Fruit fly (Drosophila melanogaster) whole organism, embryonic: ENCODE data around the gene CG14965.

Experiments
- Asciz ChIP-seq: fragments of 200-800 bp; sonication (Bioruptor generic); optimal IDR thresholded peaks from 2 replicates; lab custom pipeline; 2017; ENCODE audit warnings: missing biosample characterization, mild to moderate bottlenecking, missing genetic modification characterization, missing genetic modification reagents
- Bdp1 ChIP-seq: fragments of 200-800 bp; sonication (Bioruptor generic); optimal IDR thresholded peaks from 3 replicates; lab custom pipeline; 2016; ENCODE audit warnings: missing biosample characterization, missing genetic modification characterization
- BtbVII ChIP-seq: fragments of 200-800 bp; sonication (Bioruptor generic); optimal IDR thresholded peaks from 3 replicates; lab custom pipeline; 2017; ENCODE audit warnings: missing biosample characterization, mild to moderate bottlenecking, missing genetic modification characterization
- CG10462 ChIP-seq: fragments of 200-800 bp; sonication (Bioruptor generic); optimal IDR thresholded peaks from 2 replicates; lab custom pipeline; 2016; ENCODE audit warnings: missing biosample characterization, missing genetic modification characterization
- CG14050 ChIP-seq: fragments of 200-800 bp; sonication (Bioruptor generic); IDR thresholded peaks from 3 replicates; pipeline ENCODE4 v1.3.6; 2022; ENCODE audit warnings: missing biosample characterization, missing genetic modification characterization
- CG15073 ChIP-seq: fragments of 200-800 bp; sonication (Bioruptor generic); optimal IDR thresholded peaks from 2 replicates; lab custom pipeline; 2016; ENCODE audit warnings: missing biosample characterization, missing genetic modification characterization
- CG1602 ChIP-seq: fragments of 200-800 bp; sonication (Bioruptor generic); optimal IDR thresholded peaks from 3 replicates; lab custom pipeline; 2016; ENCODE audit warnings: missing biosample characterization, missing genetic modification characterization
- CG17385 ChIP-seq: fragments of 200-800 bp; sonication (Bioruptor generic); optimal IDR thresholded peaks from 3 replicates; lab custom pipeline; 2018; ENCODE audit warnings: missing biosample characterization, mild to moderate bottlenecking, missing genetic modification characterization
- CG18011 ChIP-seq: fragments of 200-800 bp; sonication (Bioruptor generic); optimal IDR thresholded peaks from 2 replicates; lab custom pipeline; 2017; ENCODE audit warnings: missing biosample characterization, missing genetic modification characterization, mild to moderate bottlenecking, moderate library complexity, missing genotype
- CG43689 ChIP-seq: fragments of 200-800 bp; sonication (Bioruptor generic); IDR thresholded peaks from 2 replicates; pipeline ENCODE4 v1.3.6; 2022; ENCODE audit warnings: missing biosample characterization, missing genetic modification characterization
- CG4617 ChIP-seq: fragments of 200-800 bp; sonication (Bioruptor generic); optimal IDR thresholded peaks from 3 replicates; lab custom pipeline; 2016; ENCODE audit warnings: missing biosample characterization, missing genetic modification characterization, borderline replicate concordance
- CG5180 ChIP-seq: fragments of 200-800 bp; sonication (Bioruptor generic); optimal IDR thresholded peaks from 3 replicates; lab custom pipeline; 2017; ENCODE audit warnings: missing biosample characterization, missing genetic modification characterization, mild to moderate bottlenecking, moderate library complexity, missing genetic modification reagents
- CG8281 ChIP-seq: fragments of 200-800 bp; sonication (Bioruptor generic); optimal IDR thresholded peaks from 2 replicates; lab custom pipeline; 2018; ENCODE audit warnings: missing biosample characterization, mild to moderate bottlenecking, missing genetic modification characterization, moderate library complexity
- CG8478 ChIP-seq: fragments of >200 bp; optimal IDR thresholded peaks from 2 replicates; lab custom pipeline; 2018
- Fer1 ChIP-seq: fragments of 200-800 bp; sonication (Bioruptor generic); optimal IDR thresholded peaks from 2 replicates; lab custom pipeline; 2017; ENCODE audit warnings: missing biosample characterization, mild to moderate bottlenecking, missing genetic modification characterization
- Gug ChIP-seq: fragments of 200-800 bp; sonication (Bioruptor generic); IDR thresholded peaks from 4 replicates; pipeline ENCODE4 v1.3.6; 2022; ENCODE audit warnings: missing biosample characterization, missing genetic modification characterization
- H2.0 ChIP-seq: fragments of 200-800 bp; sonication (Bioruptor generic); IDR thresholded peaks from 2 replicates; pipeline ENCODE4 v1.3.6; 2022; ENCODE audit warnings: missing biosample characterization, missing genetic modification characterization
- HHEX ChIP-seq: fragments of 200-800 bp; sonication (Bioruptor generic); optimal IDR thresholded peaks from 3 replicates; lab custom pipeline; 2017; ENCODE audit warnings: missing biosample characterization, mild to moderate bottlenecking, missing genetic modification characterization, missing genetic modification reagents
- Hmr ChIP-seq: fragments of 200-800 bp; sonication (Bioruptor generic); optimal IDR thresholded peaks from 3 replicates; lab custom pipeline; 2017; ENCODE audit warnings: mild to moderate bottlenecking, missing biosample characterization, missing genetic modification reagents, missing genetic modification characterization
- NK7.1 ChIP-seq: fragments of 200-800 bp; sonication (Bioruptor generic); optimal IDR thresholded peaks from 3 replicates; lab custom pipeline; 2016; ENCODE audit warnings: missing biosample characterization, missing genetic modification characterization
- Oaz ChIP-seq: fragments of 200-800 bp; sonication (Bioruptor generic); IDR thresholded peaks from 2 replicates; pipeline ENCODE4 v1.3.6; 2022; ENCODE audit warnings: missing biosample characterization, missing genetic modification characterization
- PHDP ChIP-seq: fragments of 200-800 bp; sonication (Bioruptor generic); optimal IDR thresholded peaks from 3 replicates; lab custom pipeline; 2018; ENCODE audit warnings: missing biosample characterization, mild to moderate bottlenecking, missing genetic modification characterization, moderate library complexity
- Spps ChIP-seq: fragments of 200-800 bp; sonication (Bioruptor generic); optimal IDR thresholded peaks from 2 replicates; lab custom pipeline; 2018; ENCODE audit warnings: missing biosample characterization, mild to moderate bottlenecking, missing genetic modification characterization
- Ssrp ChIP-seq: fragments of 200-800 bp; sonication (Bioruptor generic); optimal IDR thresholded peaks from 2 replicates; lab custom pipeline; 2018; ENCODE audit warnings: missing biosample characterization, mild to moderate bottlenecking, missing genetic modification characterization, moderate library complexity
- Taf1 ChIP-seq: fragments of 200-800 bp; sonication (Bioruptor generic); IDR thresholded peaks from 2 replicates; pipeline ENCODE4 v1.3.6; 2022; ENCODE audit warnings: missing biosample characterization, missing genetic modification characterization
- Usf ChIP-seq: fragments of 200-800 bp; sonication (Bioruptor generic); optimal IDR thresholded peaks from 2 replicates; lab custom pipeline; 2017; ENCODE audit warnings: missing genotype, missing biosample characterization, missing genetic modification characterization
- Vsx1 ChIP-seq: fragments of 200-800 bp; sonication (Bioruptor generic); optimal IDR thresholded peaks from 2 replicates; lab custom pipeline; 2017; ENCODE audit warnings: missing biosample characterization, mild to moderate bottlenecking, missing genetic modification characterization, missing genetic modification reagents
- bcd ChIP-seq: fragments of 200-800 bp; sonication (Bioruptor generic); optimal IDR thresholded peaks from 2 replicates; lab custom pipeline; 2017; ENCODE audit warnings: missing biosample characterization, mild to moderate bottlenecking, missing genetic modification characterization
- cg ChIP-seq: fragments of 200-800 bp; sonication (Bioruptor generic); optimal IDR thresholded peaks from 3 replicates; lab custom pipeline; 2019; ENCODE audit warnings: missing biosample characterization, mild to moderate bottlenecking, missing genetic modification characterization, moderate library complexity
- corto ChIP-seq: fragments of 200-800 bp; sonication (Bioruptor generic); optimal IDR thresholded peaks from 2 replicates; lab custom pipeline; 2016; ENCODE audit warnings: missing biosample characterization, mild to moderate bottlenecking, missing genetic modification characterization, moderate library complexity
- cwo ChIP-seq: fragments of 200-800 bp; sonication (Bioruptor generic); optimal IDR thresholded peaks from 3 replicates; lab custom pipeline; 2017; ENCODE audit warnings: missing biosample characterization, missing genetic modification characterization, mild to moderate bottlenecking, moderate library complexity, missing genetic modification reagents
- dimm ChIP-seq: fragments of 200-800 bp; sonication (Bioruptor generic); IDR thresholded peaks from 2 replicates; pipeline ENCODE4 v1.3.6; 2022; ENCODE audit warnings: missing biosample characterization, missing genetic modification characterization
- dmrt11E ChIP-seq: fragments of 200-800 bp; sonication (Bioruptor generic); optimal IDR thresholded peaks from 3 replicates; lab custom pipeline; 2018; ENCODE audit warnings: missing biosample characterization, mild to moderate bottlenecking, missing genetic modification characterization, moderate library complexity
- exex ChIP-seq: fragments of 200-800 bp; sonication (Bioruptor generic); optimal IDR thresholded peaks from 4 replicates; lab custom pipeline; 2018; ENCODE audit warnings: missing biosample characterization, mild to moderate bottlenecking, missing genetic modification characterization, moderate library complexity
- klu ChIP-seq: fragments of 200-800 bp; sonication (Bioruptor generic); IDR thresholded peaks from 2 replicates; pipeline ENCODE4 v1.3.6; 2022; ENCODE audit warnings: missing biosample characterization, missing genetic modification characterization
- knrl ChIP-seq: fragments of 200-800 bp; sonication (Bioruptor generic); IDR thresholded peaks from 3 replicates; pipeline ENCODE4 v1.3.6; 2022; ENCODE audit warnings: missing biosample characterization, missing genetic modification characterization; ENCODE audit not compliant: partially characterized antibody
- lab ChIP-seq: fragments of 200-800 bp; sonication (Bioruptor generic); optimal IDR thresholded peaks from 3 replicates; lab custom pipeline; 2017; ENCODE audit warnings: missing biosample characterization, missing genetic modification characterization, mild to moderate bottlenecking, moderate library complexity, missing genetic modification reagents
- lola ChIP-seq, 3 experiments: fragments of >200 bp in 2 of 3; fragments of 200-800 bp in 1 of 3; sonication (Bioruptor generic) in 1 of 3; optimal IDR thresholded peaks; 2 replicates each; lab custom pipeline; 2017 to 2019; ENCODE audit warnings: missing biosample characterization in 3 of 3, missing genetic modification characterization in 3 of 3, mild to moderate bottlenecking in 1 of 3, moderate library complexity in 1 of 3
- nmo ChIP-seq: fragments of 200-800 bp; sonication (Bioruptor generic); optimal IDR thresholded peaks from 2 replicates; lab custom pipeline; 2018; ENCODE audit warnings: missing biosample characterization, mild to moderate bottlenecking, missing genetic modification characterization, moderate library complexity
- nom ChIP-seq: fragments of 200-800 bp; sonication (Bioruptor generic); optimal IDR thresholded peaks from 2 replicates; lab custom pipeline; 2017; ENCODE audit warnings: missing biosample characterization, missing genetic modification characterization, mild to moderate bottlenecking, moderate library complexity, missing genetic modification reagents
- pan ChIP-seq, 4 experiments: fragments of >200 bp in 3 of 4; fragments of 200-800 bp in 1 of 4; sonication (Bioruptor generic) in 1 of 4; optimal IDR thresholded peaks in 3 of 4; IDR thresholded peaks in 1 of 4; 2 replicates each; pipeline versions ENCODE4 v1.3.6 to Lab custom; 2017 to 2022; ENCODE audit warnings: missing biosample characterization in 2 of 4, missing genetic modification characterization in 2 of 4, mixed read lengths in 1 of 4
- psq ChIP-seq: fragments of 200-800 bp; sonication (Bioruptor generic); optimal IDR thresholded peaks from 2 replicates; lab custom pipeline; 2017; ENCODE audit warnings: missing biosample characterization, missing genetic modification characterization
- ro ChIP-seq: fragments of 200-800 bp; sonication (Bioruptor generic); IDR thresholded peaks from 2 replicates; pipeline ENCODE4 v1.3.6; 2022; ENCODE audit warnings: missing biosample characterization, missing genetic modification characterization
- sob ChIP-seq: fragments of 200-800 bp; sonication (Bioruptor generic); IDR thresholded peaks from 2 replicates; pipeline ENCODE4 v1.3.6; 2022; ENCODE audit warnings: missing biosample characterization, missing genetic modification characterization
- tap ChIP-seq: fragments of 200-800 bp; optimal IDR thresholded peaks from 3 replicates; lab custom pipeline; 2019; ENCODE audit warnings: missing biosample characterization, mild to moderate bottlenecking, missing genetic modification characterization, moderate library complexity
- toy ChIP-seq: fragments of 200-800 bp; sonication (Bioruptor generic); IDR thresholded peaks from 2 replicates; pipeline ENCODE4 v1.3.6; 2022; ENCODE audit warnings: missing biosample characterization, missing genetic modification characterization
- ttk ChIP-seq: fragments of 200-800 bp; sonication (Bioruptor generic); IDR thresholded peaks from 2 replicates; pipeline ENCODE4 v2.1.2; 2022; ENCODE audit warnings: missing biosample characterization, missing genetic modification characterization
- wdn ChIP-seq: fragments of 200-800 bp; sonication (Bioruptor generic); IDR thresholded peaks from 2 replicates; pipeline ENCODE4 v1.3.6; 2022; ENCODE audit warnings: missing biosample characterization, missing genetic modification characterization
- zfh1 ChIP-seq: fragments of 200-800 bp; sonication (Bioruptor generic); IDR thresholded peaks from 3 replicates; pipeline ENCODE4 v1.3.6; 2022; ENCODE audit warnings: missing biosample characterization, missing genetic modification characterization

The CG14965 gene

DNA sequence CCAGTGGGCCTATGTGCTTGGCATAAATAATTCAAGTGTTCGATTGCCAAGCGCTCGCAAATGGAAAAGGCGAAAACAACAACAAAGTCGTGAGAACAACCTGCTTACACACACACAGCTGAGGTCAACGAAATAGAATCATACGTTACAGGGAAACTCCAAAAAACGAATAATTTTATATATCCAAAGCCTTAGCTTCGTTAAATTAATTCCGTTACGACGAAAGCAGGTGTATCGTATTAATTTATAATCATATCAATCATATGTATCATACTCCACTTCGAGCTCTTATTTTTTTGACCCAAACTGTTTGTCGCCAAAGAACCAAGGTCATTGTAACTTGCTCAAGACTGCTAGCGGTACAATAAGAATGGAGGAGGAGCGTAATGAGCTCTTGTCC is 12.8 kb downstream of the CG14965 start (continued):
- peak; percentile 92 for TF ChIP-seq PHDP (tag; lab: Kevin White, UChicago)
- no peak for TF ChIP-seq Vsx1 (GFP tag; lab: Kevin White, UChicago)
- peak; percentile 85 for TF ChIP-seq dmrt11E (tag; lab: Kevin White, UChicago)
- TF ChIP-seq Spps (tag; lab: Kevin White, UChicago) = peak; percentile 86
- TF ChIP-seq CG4617 (GFP tag; lab: Kevin White, UChicago) = no peak
- peak in 1 of 3 experiments; percentile 80 for TF ChIP-seq lola (GFP tag; optimal IDR thresholded peaks at IDR 0.05; lab: Kevin White, UChicago)
- TF ChIP-seq bcd (GFP tag; lab: Kevin White, UChicago) = peak; percentile 88
- peak; percentile 75 for TF ChIP-seq ttk (GFP tag; lab: Robert Waterston, UW)
- peak; percentile 59 for TF ChIP-seq exex (tag; lab: Kevin White, UChicago)
- peak; percentile 68 for TF ChIP-seq CG14050 (GFP tag; lab: Robert Waterston, UW)
- no peak for TF ChIP-seq CG5180 (GFP tag; lab: Kevin White, UChicago)
- TF ChIP-seq Bdp1 (GFP tag; lab: Kevin White, UChicago) = peak; percentile 53
- TF ChIP-seq corto (GFP tag; lab: Kevin White, UChicago) = peak; percentile 77
- TF ChIP-seq Fer1 (GFP tag; lab: Kevin White, UChicago) = no peak
- TF ChIP-seq CG8281 (tag; lab: Kevin White, UChicago) = peak; percentile 73
- peak; percentile 67 for TF ChIP-seq Oaz (GFP tag; lab: Robert Waterston, UW)
- peak; percentile 87 for TF ChIP-seq Gug
- TF ChIP-seq CG17385 = peak; percentile 82
- TF ChIP-seq Usf (GFP tag; lab: Kevin White, UChicago) = peak; percentile 45
- TF ChIP-seq toy = peak; percentile 67; the same call in 1 of the 2 replicates
- peak; percentile 82 for TF ChIP-seq Taf1
- TF ChIP-seq ro = peak; percentile 72; the same call in 1 of the 2 replicates
- peak; percentile 40 for TF ChIP-seq CG15073 (GFP tag; lab: Kevin White, UChicago)
- TF ChIP-seq sob (GFP tag; lab: Robert Waterston, UW) = peak; percentile 89
- peak; percentile 89 for TF ChIP-seq Hmr (GFP tag; lab: Kevin White, UChicago)
- peak; percentile 64 for TF ChIP-seq CG10462 (GFP tag; lab: Kevin White, UChicago)
- peak; percentile 78 for TF ChIP-seq NK7.1 (GFP tag; lab: Kevin White, UChicago)
- TF ChIP-seq pan (optimal IDR thresholded peaks at IDR 0.05; lab: Kevin White, UChicago) = no peak
- TF ChIP-seq pan (GFP tag; optimal IDR thresholded peaks at IDR 0.05 in 1 of 2, IDR thresholded peaks at IDR 0.05 in 1 of 2) = peak in 1 of 2 experiments; percentile 92
- TF ChIP-seq nom = peak; percentile 86
- peak; percentile 89 for TF ChIP-seq zfh1
- TF ChIP-seq CG43689 (GFP tag; lab: Robert Waterston, UW) = no peak
- peak; percentile 78 for TF ChIP-seq H2.0 (GFP tag; lab: Robert Waterston, UW)
- peak; percentile 85 for TF ChIP-seq cwo (GFP tag; lab: Kevin White, UChicago)
- peak; percentile 88 for TF ChIP-seq tap
- no peak for TF ChIP-seq cg (GFP tag; lab: Kevin White, UChicago)
- TF ChIP-seq nmo = peak; percentile 80
- TF ChIP-seq Asciz (GFP tag; lab: Kevin White, UChicago) = no peak
- TF ChIP-seq BtbVII = peak; percentile 92
- TF ChIP-seq klu (GFP tag; lab: Robert Waterston, UW) = peak; percentile 62
- TF ChIP-seq lab = peak; percentile 94
- TF ChIP-seq psq = peak; percentile 43
- TF ChIP-seq dimm (GFP tag; lab: Robert Waterston, UW) = peak; percentile 43; the same call in 1 of the 2 replicates
- peak; percentile 77 for TF ChIP-seq CG1602 (GFP tag; lab: Kevin White, UChicago)
- TF ChIP-seq wdn (GFP tag; lab: Robert Waterston, UW) = peak; percentile 75
- no peak for TF ChIP-seq CG8478
- peak; percentile 89 for TF ChIP-seq HHEX (GFP tag; lab: Kevin White, UChicago)
- no peak for TF ChIP-seq knrl (GFP tag; lab: Robert Waterston, UW)
- TF ChIP-seq Ssrp (tag; lab: Kevin White, UChicago) = peak; percentile 75
- peak; percentile 69 for TF ChIP-seq CG18011 (GFP tag; lab: Kevin White, UChicago)
